Worm (Caenorhabditis elegans): ENCODE data around the gene B0507.4.
A peak's percentile ranks its signal among the peaks of the same experiment; 100 is the strongest.

The B0507.4 gene

ce11 chrV:8781164-8781563, 26.4 kb downstream of the B0507.4 start:
- TF ChIP-seq ceh-9 (tag; optimal IDR thresholded peaks at IDR 0.05) (no peak), elt-2 (tag; optimal IDR thresholded peaks at IDR 0.05) (peak; percentile 88)

- no peak for TF ChIP-seq pros-1 (tag; optimal IDR thresholded peaks at IDR 0.05)
- TF ChIP-seq fax-1 (tag; optimal IDR thresholded peaks at IDR 0.05), result no peak
- TF ChIP-seq ref-2 (tag; optimal IDR thresholded peaks at IDR 0.05), result no peak
- no peak for TF ChIP-seq C08G9.2 (tag; optimal IDR thresholded peaks at IDR 0.05)
- no peak for TF ChIP-seq sdc-2 (tag; optimal IDR thresholded peaks at IDR 0.05)
- TF ChIP-seq nhr-232 (tag; optimal IDR thresholded peaks at IDR 0.05), result no peak
- no peak for TF ChIP-seq npax-4 (tag; optimal IDR thresholded peaks at IDR 0.05)
- no peak for TF ChIP-seq ceh-14 (tag; optimal IDR thresholded peaks at IDR 0.05)
- no peak for TF ChIP-seq tbx-2 (tag; optimal IDR thresholded peaks at IDR 0.05)
Measured at ce11 chrV:8782112-8782511, 27.3 kb downstream of the B0507.4 start.

ce11 chrV:8784485-8784884, 29.7 kb downstream of the B0507.4 start:
- TF ChIP-seq elt-2 (tag; optimal IDR thresholded peaks at IDR 0.05) (peak; percentile 47), dve-1 (tag; optimal IDR thresholded peaks at IDR 0.05) (peak; percentile 2), ceh-22 (tag; optimal IDR thresholded peaks at IDR 0.05) (peak; percentile 93), hlh-6 (tag; optimal IDR thresholded peaks at IDR 0.05) (no peak), ceh-2 (tag; optimal IDR thresholded peaks at IDR 0.05) (peak; percentile 47), nfya-1 (tag; optimal IDR thresholded peaks at IDR 0.05) (peak; percentile 29), ceh-31 (tag; optimal IDR thresholded peaks at IDR 0.05) (peak; percentile 24), fkh-10 (GFP tag; optimal IDR thresholded peaks at IDR 0.05) (no peak), hlh-13 (GFP tag; optimal IDR thresholded peaks at IDR 0.05) (no peak), tbx-2 (tag; optimal IDR thresholded peaks at IDR 0.05) (peak; percentile 43)

ce11 chrV:8785526-8785925, 30.8 kb downstream of the B0507.4 start:
- TF ChIP-seq lim-6 (tag; optimal IDR thresholded peaks at IDR 0.05) (peak; percentile 34), F13H6.1 (tag; optimal IDR thresholded peaks at IDR 0.05) (peak; percentile 11), ceh-18 (tag; optimal IDR thresholded peaks at IDR 0.05) (peak; percentile 71), ref-2 (tag; optimal IDR thresholded peaks at IDR 0.05) (peak; percentile 71), tbx-2 (tag; optimal IDR thresholded peaks at IDR 0.05) (peak; percentile 88), nhr-11 (tag; optimal IDR thresholded peaks at IDR 0.05) (no peak), ceh-14 (tag; optimal IDR thresholded peaks at IDR 0.05) (peak; percentile 27), ceh-30 (tag; optimal IDR thresholded peaks at IDR 0.05) (peak; percentile 14), ceh-34 (tag; optimal IDR thresholded peaks at IDR 0.05) (peak; percentile 73), hlh-13 (GFP tag; optimal IDR thresholded peaks at IDR 0.05) (peak; percentile 41), mec-3 (tag; optimal IDR thresholded peaks at IDR 0.05; ENCODE audit: borderline replicate concordance) (no peak), sdc-2 (tag; optimal IDR thresholded peaks at IDR 0.05) (peak; percentile 57), unc-3 (GFP tag; conservative IDR thresholded peaks at IDR 0.05) (no peak), unc-3 (tag; optimal IDR thresholded peaks at IDR 0.05) (no peak), hlh-6 (tag; optimal IDR thresholded peaks at IDR 0.05) (peak; percentile 79), unc-55 (GFP tag; optimal IDR thresholded peaks at IDR 0.05) (peak; percentile 40), dmd-4 (tag; optimal IDR thresholded peaks at IDR 0.05; ENCODE audit: borderline replicate concordance) (no peak), ceh-45 (GFP tag; IDR thresholded peaks at IDR 0.05) (no peak), rnt-1 (tag; optimal IDR thresholded peaks at IDR 0.05) (peak; percentile 90), sox-2 (GFP tag; IDR thresholded peaks at IDR 0.05) (no peak), syd-9 (tag; optimal IDR thresholded peaks at IDR 0.05) (peak; percentile 83), ceh-48 (tag; optimal IDR thresholded peaks at IDR 0.05) (peak; percentile 27), ceh-2 (tag; optimal IDR thresholded peaks at IDR 0.05) (peak; percentile 53), hlh-30 (tag; optimal IDR thresholded peaks at IDR 0.05; ENCODE audit: insufficient read depth) (no peak), gmeb-2 (tag; optimal IDR thresholded peaks at IDR 0.05) (no peak), lin-11 (tag; optimal IDR thresholded peaks at IDR 0.05) (peak; percentile 30), che-1 (tag; optimal IDR thresholded peaks at IDR 0.05) (peak; percentile 44), pax-1 (tag; optimal IDR thresholded peaks at IDR 0.05) (no peak), K09A11.1 (tag; optimal IDR thresholded peaks at IDR 0.05; ENCODE audit: insufficient read depth) (no peak), ceh-6 (GFP tag; optimal IDR thresholded peaks at IDR 0.05) (peak; percentile 50), pha-2 (tag; optimal IDR thresholded peaks at IDR 0.05) (no peak), nfya-1 (tag; optimal IDR thresholded peaks at IDR 0.05) (peak; percentile 52), elt-2 (tag; optimal IDR thresholded peaks at IDR 0.05) (peak; percentile 37), ceh-22 (tag; optimal IDR thresholded peaks at IDR 0.05) (no peak), ztf-16 (tag; optimal IDR thresholded peaks at IDR 0.05) (peak; percentile 53), hlh-8 (tag; optimal IDR thresholded peaks at IDR 0.05) (peak; percentile 18), C08G9.2 (tag; optimal IDR thresholded peaks at IDR 0.05) (peak; percentile 19), dve-1 (tag; optimal IDR thresholded peaks at IDR 0.05) (peak; percentile 46)

All from whole organism, late embryonic.